Fruit fly (Drosophila melanogaster): ENCODE measurements around the gene CG3402.

The CG3402 gene

dm6 chr3L:681793-682369 is 29.2 kb upstream of the CG3402 start (continued):
- TF ChIP-seq CG6765 (GFP tag; optimal IDR thresholded peaks at IDR 0.05) (peak; percentile 25), GATAe (GFP tag; conservative IDR thresholded peaks at IDR 0.05) (no peak), ham (GFP tag; IDR thresholded peaks at IDR 0.05) (no peak), ato (GFP tag; IDR thresholded peaks at IDR 0.05; ENCODE audit: partially characterized antibody) (peak; percentile 51), Vsx1 (GFP tag; optimal IDR thresholded peaks at IDR 0.05) (peak; percentile 73), z (GFP tag; IDR thresholded peaks at IDR 0.05) (peak; percentile 67; the same call in 2 of the 3 replicates), C15 (GFP tag; IDR thresholded peaks at IDR 0.05) (no peak), sim (GFP tag; IDR thresholded peaks at IDR 0.05) (no peak), Dref (GFP tag; IDR thresholded peaks at IDR 0.05) (peak; percentile 21; the same call in 1 of the 2 replicates), CG10565 (GFP tag; optimal IDR thresholded peaks at IDR 0.05) (no peak), NC2α (GFP tag; optimal IDR thresholded peaks at IDR 0.05) (no peak), stwl (tag; optimal IDR thresholded peaks at IDR 0.05) (peak; percentile 91), jigr1 (GFP tag; IDR thresholded peaks at IDR 0.05) (no peak), eve (GFP tag; optimal IDR thresholded peaks at IDR 0.05) (no peak), Scr (GFP tag; IDR thresholded peaks at IDR 0.05; ENCODE audit: partially characterized antibody) (peak; percentile 47), Dad (GFP tag; optimal IDR thresholded peaks at IDR 0.05) (peak; percentile 63), CG9932 (GFP tag; IDR thresholded peaks at IDR 0.05) (no peak), CG16863 (GFP tag; optimal IDR thresholded peaks at IDR 0.05) (no peak), CG11456 (GFP tag; IDR thresholded peaks at IDR 0.05) (peak; percentile 64; the same call in 2 of the 3 replicates), Ada2b (GFP tag; IDR thresholded peaks at IDR 0.05) (no peak), Neu2 (GFP tag; optimal IDR thresholded peaks at IDR 0.05; ENCODE audit: borderline replicate concordance) (no peak), CG12744 (GFP tag; optimal IDR thresholded peaks at IDR 0.05) (no peak), kni (GFP tag; optimal IDR thresholded peaks at IDR 0.05) (peak; percentile 96), dm (GFP tag; optimal IDR thresholded peaks at IDR 0.05) (peak; percentile 59), Hsf (GFP tag; optimal IDR thresholded peaks at IDR 0.05) (no peak), Blimp-1 (GFP tag; optimal IDR thresholded peaks at IDR 0.05) (no peak), ac (GFP tag; optimal IDR thresholded peaks at IDR 0.05) (no peak), gcm2 (GFP tag; optimal IDR thresholded peaks at IDR 0.05) (peak; percentile 32), bab2 (GFP tag; optimal IDR thresholded peaks at IDR 0.05) (peak; percentile 33), CG15696 (tag; optimal IDR thresholded peaks at IDR 0.05) (no peak), twi (tag; optimal IDR thresholded peaks at IDR 0.05) (peak; percentile 46), CG1603 (tag; optimal IDR thresholded peaks at IDR 0.05) (peak; percentile 76), B-H1 (GFP tag; IDR thresholded peaks at IDR 0.05) (no peak), repo (GFP tag; optimal IDR thresholded peaks at IDR 0.05) (no peak), CG10267 (tag; optimal IDR thresholded peaks at IDR 0.05) (peak; percentile 97), croc (GFP tag; conservative IDR thresholded peaks at IDR 0.05) (no peak), Asciz (GFP tag; optimal IDR thresholded peaks at IDR 0.05) (peak; percentile 39), CG16815 (GFP tag; optimal IDR thresholded peaks at IDR 0.05) (no peak), otp (GFP tag; IDR thresholded peaks at IDR 0.05) (no peak; the same call in 2 of the 3 replicates), CG17359 (tag; optimal IDR thresholded peaks at IDR 0.05) (no peak), gt (GFP tag; IDR thresholded peaks at IDR 0.05) (no peak), CG7987 (GFP tag; optimal IDR thresholded peaks at IDR 0.05) (peak; percentile 9), CG2712 (tag; optimal IDR thresholded peaks at IDR 0.05) (peak; percentile 32), Deaf1 (tag; optimal IDR thresholded peaks at IDR 0.05) (peak; percentile 34), unc-4 (GFP tag; IDR thresholded peaks at IDR 0.05; ENCODE audit: partially characterized antibody) (no peak; the same call in 1 of the 2 replicates), Gsc (GFP tag; IDR thresholded peaks at IDR 0.05) (no peak), CG7963 (GFP tag; IDR thresholded peaks at IDR 0.05; ENCODE audit: partially characterized antibody) (no peak), pros (GFP tag; optimal IDR thresholded peaks at IDR 0.05) (peak; percentile 73), hkb (optimal IDR thresholded peaks at IDR 0.05) (no peak), hkb (GFP tag; IDR thresholded peaks at IDR 0.05) (peak; percentile 39; the same call in 1 of the 2 replicates), fu2 (GFP tag; optimal IDR thresholded peaks at IDR 0.05) (peak; percentile 37)

Measured in whole organism, embryonic.